Worm (Caenorhabditis elegans): Measurements from ENCODE around the gene C02E7.8.

- no peak for TF ChIP-seq nhr-12 (tag; optimal IDR thresholded peaks at IDR 0.05)
- TF ChIP-seq nhr-237 (tag; optimal IDR thresholded peaks at IDR 0.05), result no peak
- no peak for TF ChIP-seq egl-27 (tag; optimal IDR thresholded peaks at IDR 0.05)
- no peak for TF ChIP-seq zip-4 (GFP tag; optimal IDR thresholded peaks at IDR 0.05)
- no peak for TF ChIP-seq aly-2 (tag; optimal IDR thresholded peaks at IDR 0.05)
Observed at ce11 chrV:4933268-4933667, 12.7 kb upstream of the C02E7.8 start.
